Worm (Caenorhabditis elegans) whole organism, young adult: ENCODE measurements around the gene F15B9.8.
A peak's percentile ranks its signal among the peaks of the same experiment; 100 is the strongest.

Experiments used
- C17E4.6 ChIP-seq: fragments of 200-800 bp; sonication (Bioruptor generic); IDR thresholded peaks from 2 replicates; pipeline ENCODE4 v1.3.6; 2022; ENCODE audit warnings: missing genetic modification reagents, missing genetic modification characterization, missing compliant biosample characterization
- D2030.7 ChIP-seq: fragments of 200-800 bp; sonication (Bioruptor generic); IDR thresholded peaks from 2 replicates; pipeline ENCODE4 v1.3.6; 2022; ENCODE audit warnings: missing genetic modification reagents, missing genetic modification characterization, missing compliant biosample characterization
- F10E7.11 ChIP-seq: sonication (generic microtip); optimal IDR thresholded peaks from 2 replicates; lab custom pipeline; 2017; ENCODE audit warnings: mild to moderate bottlenecking, missing genetic modification characterization, moderate library complexity, missing compliant biosample characterization
- F37B4.10 ChIP-seq: fragments of 200-800 bp; sonication (Bioruptor generic); IDR thresholded peaks from 2 replicates; pipeline ENCODE4 v1.3.6; 2022; ENCODE audit warnings: missing genetic modification characterization, missing compliant biosample characterization
- F57A8.1 ChIP-seq: fragments of 200-800 bp; sonication (Bioruptor generic); optimal IDR thresholded peaks from 2 replicates; lab custom pipeline; 2018; ENCODE audit warnings: mild to moderate bottlenecking, missing genetic modification characterization, moderate library complexity, missing compliant biosample characterization
- K11D2.4 ChIP-seq: fragments of 200-800 bp; sonication (Bioruptor generic); IDR thresholded peaks from 2 replicates; pipeline ENCODE4 v1.3.6; 2022; ENCODE audit warnings: missing genetic modification reagents, missing genetic modification characterization, missing compliant biosample characterization
- T07F8.4 ChIP-seq: sonication (generic microtip); optimal IDR thresholded peaks from 2 replicates; lab custom pipeline; 2016; ENCODE audit warnings: mild to moderate bottlenecking, missing genetic modification characterization, moderate library complexity, missing compliant biosample characterization
- Y53F4B.3 ChIP-seq: fragments of 200-800 bp; sonication (Bioruptor generic); IDR thresholded peaks from 2 replicates; pipeline ENCODE4 v1.3.6; 2022; ENCODE audit warnings: missing genetic modification reagents, missing genetic modification characterization, missing compliant biosample characterization
- Y53G8AR.9 ChIP-seq: fragments of 200-800 bp; sonication (Bioruptor generic); conservative IDR thresholded peaks from 2 replicates; pipeline ENCODE4 v1.3.6; 2022; ENCODE audit warnings: missing genetic modification reagents, missing genetic modification characterization, missing compliant biosample characterization
- Y56A3A.18 ChIP-seq: fragments of 200-800 bp; sonication (Bioruptor generic); IDR thresholded peaks from 2 replicates; pipeline ENCODE4 v1.3.6; 2022; ENCODE audit warnings: missing genetic modification reagents, missing genetic modification characterization, missing compliant biosample characterization
- Y67H2A.10 ChIP-seq: fragments of 200-800 bp; sonication (Bioruptor generic); conservative IDR thresholded peaks from 2 replicates; pipeline ENCODE4 v1.3.6; 2022; ENCODE audit warnings: missing genetic modification reagents, missing genetic modification characterization, missing compliant biosample characterization
- Y95B8A.8 ChIP-seq: fragments of 200-800 bp; sonication (Bioruptor generic); IDR thresholded peaks from 2 replicates; pipeline ENCODE4 v1.3.6; 2022; ENCODE audit warnings: missing genetic modification reagents, missing genetic modification characterization, missing compliant biosample characterization
- ama-1 ChIP-seq, 3 experiments: fragments of 150-350 bp in 1 of 3; sonication (generic microtip) in 2 of 3; optimal IDR thresholded peaks; 2 replicates each; lab custom pipeline; 2014 to 2018; ENCODE audit warnings: missing biosample characterization in 2 of 3, missing genetic modification characterization in 2 of 3, missing genetic modification reagents in 2 of 3
- atf-7 ChIP-seq: sonication (generic microtip); optimal IDR thresholded peaks from 2 replicates; lab custom pipeline; 2017; ENCODE audit warnings: mild to moderate bottlenecking, missing genetic modification characterization, missing compliant biosample characterization
- athp-1 ChIP-seq: sonication (generic microtip); optimal IDR thresholded peaks from 2 replicates; lab custom pipeline; 2017; ENCODE audit warnings: mild to moderate bottlenecking, missing genetic modification characterization, missing compliant biosample characterization
- cebp-1 ChIP-seq, 2 experiments: fragments of 200-800 bp in 1 of 2; sonication (Bioruptor generic) in 1 of 2; sonication (generic microtip) in 1 of 2; IDR thresholded peaks in 1 of 2; optimal IDR thresholded peaks in 1 of 2; 2 replicates each; pipeline versions ENCODE4 v1.3.6 to Lab custom; 2017 to 2022; ENCODE audit warnings: missing compliant biosample characterization in 2 of 2, missing genetic modification characterization in 2 of 2, mild to moderate bottlenecking in 1 of 2, missing genetic modification reagents in 1 of 2, moderate library complexity in 1 of 2
- ceh-27 ChIP-seq: fragments of 200-800 bp; sonication (Bioruptor generic); optimal IDR thresholded peaks from 2 replicates; lab custom pipeline; 2018; ENCODE audit warnings: mild to moderate bottlenecking, missing genetic modification characterization, moderate library complexity, missing compliant biosample characterization
- ceh-40 ChIP-seq: fragments of 200-800 bp; sonication (Bioruptor generic); IDR thresholded peaks from 2 replicates; pipeline ENCODE4 v1.3.6; 2022; ENCODE audit warnings: missing genetic modification characterization, missing compliant biosample characterization
- ceh-91 ChIP-seq: fragments of 200-800 bp; sonication (Bioruptor generic); IDR thresholded peaks from 2 replicates; pipeline ENCODE4 v1.3.6; 2022; ENCODE audit warnings: missing genetic modification reagents, missing genetic modification characterization, missing compliant biosample characterization
- ekl-4 ChIP-seq: fragments of 200-800 bp; sonication (Bioruptor generic); IDR thresholded peaks from 2 replicates; pipeline ENCODE4 v1.3.6; 2022; ENCODE audit warnings: missing genetic modification reagents, missing genetic modification characterization, missing compliant biosample characterization
- ets-4 ChIP-seq: fragments of 200-800 bp; sonication (Bioruptor generic); optimal IDR thresholded peaks from 2 replicates; lab custom pipeline; 2018; ENCODE audit warnings: mild to moderate bottlenecking, missing genetic modification characterization, missing compliant biosample characterization
- gei-17 ChIP-seq: fragments of 200-800 bp; sonication (Bioruptor generic); optimal IDR thresholded peaks from 2 replicates; lab custom pipeline; 2018; ENCODE audit warnings: mild to moderate bottlenecking, missing genetic modification characterization, missing compliant biosample characterization
- him-1 ChIP-seq: sonication (generic microtip); optimal IDR thresholded peaks from 2 replicates; lab custom pipeline; 2016; ENCODE audit warnings: missing genotype, missing genetic modification reagents, missing genetic modification characterization, missing compliant biosample characterization
- hlh-12 ChIP-seq: sonication (generic microtip); optimal IDR thresholded peaks from 2 replicates; lab custom pipeline; 2016; ENCODE audit warnings: missing genetic modification characterization, missing compliant biosample characterization
- hmg-20 ChIP-seq: fragments of 200-800 bp; sonication (Bioruptor generic); IDR thresholded peaks from 2 replicates; pipeline ENCODE4 v1.3.6; 2022; ENCODE audit warnings: missing genetic modification reagents, missing genetic modification characterization, missing compliant biosample characterization
- hrde-1 ChIP-seq: sonication (generic microtip); optimal IDR thresholded peaks from 2 replicates; lab custom pipeline; 2016; ENCODE audit warnings: missing genetic modification characterization, mild to moderate bottlenecking, missing compliant biosample characterization, moderate library complexity, missing genotype, missing genetic modification reagents, borderline replicate concordance
- hsf-1 ChIP-seq: fragments of 200-800 bp; sonication (Bioruptor generic); IDR thresholded peaks from 2 replicates; pipeline ENCODE4 v1.3.6; 2022; ENCODE audit warnings: missing genetic modification reagents, missing genetic modification characterization, missing compliant biosample characterization
- let-526 ChIP-seq: fragments of 200-800 bp; sonication (Bioruptor generic); IDR thresholded peaks from 2 replicates; pipeline ENCODE4 v1.3.6; 2022; ENCODE audit warnings: missing genetic modification reagents, missing genetic modification characterization, missing compliant biosample characterization
- lin-26 ChIP-seq: fragments of 200-800 bp; sonication (Bioruptor generic); IDR thresholded peaks from 2 replicates; pipeline ENCODE4 v1.3.6; 2022; ENCODE audit warnings: missing genetic modification reagents, missing genetic modification characterization, missing compliant biosample characterization
- lin-40 ChIP-seq: sonication (generic microtip); optimal IDR thresholded peaks from 2 replicates; lab custom pipeline; 2016; ENCODE audit warnings: missing genetic modification characterization, mild to moderate bottlenecking, missing compliant biosample characterization, missing genotype, missing genetic modification reagents
- lsy-27 ChIP-seq: sonication (generic microtip); optimal IDR thresholded peaks from 2 replicates; lab custom pipeline; 2017; ENCODE audit warnings: missing genetic modification characterization, mild to moderate bottlenecking, missing compliant biosample characterization, antibody characterized with exemption, missing genotype, borderline replicate concordance; ENCODE audit not compliant: insufficient read depth
- madf-10 ChIP-seq: sonication (generic microtip); optimal IDR thresholded peaks from 2 replicates; lab custom pipeline; 2016; ENCODE audit warnings: mild to moderate bottlenecking, missing genetic modification characterization, missing compliant biosample characterization
- mel-28 ChIP-seq: sonication (generic microtip); optimal IDR thresholded peaks from 2 replicates; lab custom pipeline; 2016; ENCODE audit warnings: borderline replicate concordance, mild to moderate bottlenecking, missing genetic modification characterization, missing compliant biosample characterization
- nfya-2 ChIP-seq: fragments of 200-800 bp; sonication (Bioruptor generic); IDR thresholded peaks from 2 replicates; pipeline ENCODE4 v1.3.6; 2022; ENCODE audit warnings: missing genetic modification reagents, missing genetic modification characterization, missing compliant biosample characterization
- nhr-120 ChIP-seq: fragments of 200-800 bp; sonication (Bioruptor generic); IDR thresholded peaks from 2 replicates; pipeline ENCODE4 v1.3.6; 2022; ENCODE audit warnings: missing genetic modification characterization, missing compliant biosample characterization
- nhr-27 ChIP-seq: fragments of 200-800 bp; sonication (Bioruptor generic); optimal IDR thresholded peaks from 2 replicates; lab custom pipeline; 2018; ENCODE audit warnings: mild to moderate bottlenecking, missing genetic modification characterization, moderate library complexity, missing compliant biosample characterization
- nhr-80 ChIP-seq: sonication (generic microtip); optimal IDR thresholded peaks from 2 replicates; lab custom pipeline; 2016; ENCODE audit warnings: missing genetic modification characterization, missing compliant biosample characterization
- sdz-38 ChIP-seq: sonication (generic microtip); optimal IDR thresholded peaks from 2 replicates; lab custom pipeline; 2016; ENCODE audit warnings: missing genotype, missing genetic modification characterization, missing compliant biosample characterization
- snpc-1.1 ChIP-seq: sonication (generic microtip); optimal IDR thresholded peaks from 2 replicates; lab custom pipeline; 2017; ENCODE audit warnings: missing genetic modification characterization, mild to moderate bottlenecking, missing compliant biosample characterization, antibody characterized with exemption, moderate library complexity, missing genotype, missing genetic modification reagents; ENCODE audit not compliant: insufficient read depth
- snpc-1.3 ChIP-seq: sonication (generic microtip); optimal IDR thresholded peaks from 2 replicates; lab custom pipeline; 2017; ENCODE audit warnings: missing genetic modification characterization, mild to moderate bottlenecking, missing compliant biosample characterization, antibody characterized with exemption, moderate library complexity, missing genotype, missing genetic modification reagents; ENCODE audit not compliant: insufficient read depth
- somi-1 ChIP-seq: fragments of 200-800 bp; sonication (Bioruptor generic); optimal IDR thresholded peaks from 2 replicates; lab custom pipeline; 2018; ENCODE audit warnings: mild to moderate bottlenecking, missing genetic modification characterization, missing compliant biosample characterization
- sptf-2 ChIP-seq: fragments of 200-800 bp; sonication (Bioruptor generic); optimal IDR thresholded peaks from 2 replicates; lab custom pipeline; 2018; ENCODE audit warnings: mild to moderate bottlenecking, missing genetic modification characterization, missing compliant biosample characterization
- tbp1 ChIP-seq: fragments of 200-800 bp; sonication (Bioruptor generic); optimal IDR thresholded peaks from 2 replicates; lab custom pipeline; 2018; ENCODE audit warnings: mild to moderate bottlenecking, missing genetic modification characterization, missing compliant biosample characterization
- tbx-9 ChIP-seq: sonication (generic microtip); optimal IDR thresholded peaks from 2 replicates; lab custom pipeline; 2016; ENCODE audit warnings: borderline replicate concordance, missing genetic modification characterization, inconsistent platforms, missing compliant biosample characterization
- unc-62 ChIP-seq: fragments of 150-350 bp; optimal IDR thresholded peaks from 2 replicates; lab custom pipeline; 2014; ENCODE audit warnings: missing biosample characterization, missing genetic modification reagents, missing genetic modification characterization
- xnd-1 ChIP-seq: sonication (generic microtip); optimal IDR thresholded peaks from 2 replicates; lab custom pipeline; 2016; ENCODE audit warnings: missing genotype, missing genetic modification reagents, missing genetic modification characterization, missing compliant biosample characterization
- zim-3 ChIP-seq: sonication (generic microtip); optimal IDR thresholded peaks from 2 replicates; lab custom pipeline; 2017; ENCODE audit warnings: mild to moderate bottlenecking, missing genetic modification characterization, moderate library complexity, missing compliant biosample characterization
- ztf-25 ChIP-seq: fragments of 200-800 bp; sonication (Bioruptor generic); IDR thresholded peaks from 2 replicates; pipeline ENCODE4 v1.3.6; 2022; ENCODE audit warnings: missing genetic modification reagents, missing genetic modification characterization, missing compliant biosample characterization

The F15B9.8 gene

ce11 chrV:13000068-13000467, 11.7 kb downstream of the F15B9.8 start (continued):
- TF ChIP-seq nhr-80 (no peak), Y53G8AR.9 (no peak), nhr-27 (tag; lab: Kevin White, UChicago) (no peak), sdz-38 (no peak), tbp1 (GFP tag; lab: Kevin White, UChicago) (no peak), T07F8.4 (tag; lab: Kevin White, UChicago) (no peak), ceh-91 (GFP tag; lab: Robert Waterston, UW) (peak; percentile 86), gei-17 (GFP tag; lab: Kevin White, UChicago) (no peak), tbx-9 (tag; lab: Kevin White, UChicago) (no peak), unc-62 (GFP tag; lab: Kevin White, UChicago) (no peak), K11D2.4 (no peak), ama-1 (optimal IDR thresholded peaks at IDR 0.05; lab: Kevin White, UChicago) (no peak), ama-1 (GFP tag; optimal IDR thresholded peaks at IDR 0.05; lab: Kevin White, UChicago) (no peak), him-1 (tag; lab: Kevin White, UChicago) (peak; percentile 63), Y53F4B.3 (GFP tag; lab: Robert Waterston, UW) (no peak), lin-40 (no peak), ceh-27 (no peak), cebp-1 (GFP tag; IDR thresholded peaks at IDR 0.05; lab: Robert Waterston, UW) (no peak), cebp-1 (tag; optimal IDR thresholded peaks at IDR 0.05; lab: Kevin White, UChicago) (no peak), hrde-1 (tag; lab: Kevin White, UChicago) (no peak), sptf-2 (GFP tag; lab: Kevin White, UChicago) (no peak), snpc-1.1 (peak; percentile 37), D2030.7 (peak; percentile 92), athp-1 (tag; lab: Kevin White, UChicago) (no peak), hlh-12 (tag; lab: Kevin White, UChicago) (no peak), C17E4.6 (GFP tag; lab: Robert Waterston, UW) (no peak), Y95B8A.8 (GFP tag; lab: Robert Waterston, UW) (0 out of 2 replicates have a peak, but pooled peaks have one; percentile 52), ztf-25 (no peak), ceh-40 (no peak), F37B4.10 (GFP tag; lab: Robert Waterston, UW) (no peak), ekl-4 (GFP tag; lab: Robert Waterston, UW) (no peak), F57A8.1 (GFP tag; lab: Kevin White, UChicago) (no peak), snpc-1.3 (tag; lab: Kevin White, UChicago) (peak; percentile 65), atf-7 (tag; lab: Kevin White, UChicago) (no peak), let-526 (no peak), nhr-120 (GFP tag; lab: Robert Waterston, UW) (no peak), madf-10 (tag; lab: Kevin White, UChicago) (no peak), Y56A3A.18 (no peak), lsy-27 (tag; lab: Kevin White, UChicago) (no peak), Y67H2A.10 (GFP tag; lab: Robert Waterston, UW) (no peak), somi-1 (GFP tag; lab: Kevin White, UChicago) (no peak), F10E7.11 (tag; lab: Kevin White, UChicago) (no peak), zim-3 (no peak), lin-26 (no peak), xnd-1 (tag; lab: Kevin White, UChicago) (peak; percentile 92), mel-28 (tag; lab: Kevin White, UChicago) (no peak), hsf-1 (no peak), hmg-20 (GFP tag; lab: Robert Waterston, UW) (no peak), nfya-2 (GFP tag; lab: Robert Waterston, UW) (no peak), ets-4 (GFP tag; lab: Kevin White, UChicago) (no peak)
